Worm (Caenorhabditis elegans) whole organism, late embryonic: Measurements from ENCODE around the gene C56G2.5.
A peak's percentile ranks its signal among the peaks of the same experiment; 100 is the strongest.

ENCODE experiments used
- C08G9.2 ChIP-seq: sonication (generic microtip); optimal IDR thresholded peaks from 2 replicates; lab custom pipeline; 2016; ENCODE audit warnings: mild to moderate bottlenecking, missing genetic modification characterization, moderate library complexity, missing compliant biosample characterization
- C38D4.7 ChIP-seq: fragments of 200-800 bp; sonication (Bioruptor generic); optimal IDR thresholded peaks from 2 replicates; lab custom pipeline; 2018; ENCODE audit warnings: mild to moderate bottlenecking, missing genetic modification characterization, moderate library complexity, missing compliant biosample characterization
- F13H6.1 ChIP-seq: sonication (generic microtip); optimal IDR thresholded peaks from 2 replicates; lab custom pipeline; 2016; ENCODE audit warnings: missing genetic modification characterization, missing compliant biosample characterization
- ceh-18 ChIP-seq: sonication (generic microtip); optimal IDR thresholded peaks from 2 replicates; lab custom pipeline; 2016; ENCODE audit warnings: missing genetic modification characterization, missing compliant biosample characterization
- ceh-19 ChIP-seq: fragments of 200-800 bp; sonication (Bioruptor generic); optimal IDR thresholded peaks from 2 replicates; lab custom pipeline; 2018; ENCODE audit warnings: mild to moderate bottlenecking, missing genetic modification characterization, missing compliant biosample characterization
- ceh-2 ChIP-seq: sonication (generic microtip); optimal IDR thresholded peaks from 2 replicates; lab custom pipeline; 2016; ENCODE audit warnings: missing genotype, missing genetic modification characterization, missing compliant biosample characterization
- ceh-22 ChIP-seq: sonication (generic microtip); optimal IDR thresholded peaks from 2 replicates; lab custom pipeline; 2017; ENCODE audit warnings: missing biosample characterization, missing genetic modification characterization
- ceh-24 ChIP-seq: sonication (generic microtip); optimal IDR thresholded peaks from 2 replicates; lab custom pipeline; 2016; ENCODE audit warnings: mild to moderate bottlenecking, missing genetic modification characterization, missing compliant biosample characterization
- ceh-48 ChIP-seq: sonication (generic microtip); optimal IDR thresholded peaks from 2 replicates; lab custom pipeline; 2016; ENCODE audit warnings: missing genetic modification characterization, inconsistent platforms, missing compliant biosample characterization
- dmd-4 ChIP-seq: sonication (generic microtip); optimal IDR thresholded peaks from 2 replicates; lab custom pipeline; 2016; ENCODE audit warnings: borderline replicate concordance, missing genetic modification characterization, missing compliant biosample characterization
- dve-1 ChIP-seq: sonication (generic microtip); optimal IDR thresholded peaks from 2 replicates; lab custom pipeline; 2017; ENCODE audit warnings: antibody characterized with exemption, mild to moderate bottlenecking, missing genetic modification characterization, missing compliant biosample characterization
- elt-2 ChIP-seq: sonication (generic microtip); optimal IDR thresholded peaks from 2 replicates; lab custom pipeline; 2016; ENCODE audit warnings: missing genetic modification reagents, missing genetic modification characterization, missing compliant biosample characterization
- eyg-1 ChIP-seq: sonication (generic microtip); optimal IDR thresholded peaks from 2 replicates; lab custom pipeline; 2016; ENCODE audit warnings: missing genotype, missing genetic modification characterization, missing compliant biosample characterization
- fax-1 ChIP-seq: sonication (generic microtip); optimal IDR thresholded peaks from 2 replicates; lab custom pipeline; 2016; ENCODE audit warnings: missing genotype, missing genetic modification characterization, missing compliant biosample characterization
- fkh-10 ChIP-seq: fragments of 150-350 bp; optimal IDR thresholded peaks from 2 replicates; lab custom pipeline; 2014; ENCODE audit warnings: missing biosample characterization, missing genetic modification reagents, missing genetic modification characterization
- fkh-6 ChIP-seq: sonication (generic microtip); optimal IDR thresholded peaks from 2 replicates; lab custom pipeline; 2016; ENCODE audit warnings: missing genetic modification characterization, missing compliant biosample characterization
- gmeb-2 ChIP-seq: sonication (generic microtip); optimal IDR thresholded peaks from 2 replicates; lab custom pipeline; 2016; ENCODE audit warnings: missing genetic modification characterization, inconsistent platforms, missing compliant biosample characterization
- hlh-13 ChIP-seq: fragments of 200-800 bp; sonication (Bioruptor generic); optimal IDR thresholded peaks from 2 replicates; lab custom pipeline; 2018; ENCODE audit warnings: mild to moderate bottlenecking, missing genetic modification characterization, missing compliant biosample characterization
- hlh-15 ChIP-seq: sonication (generic microtip); optimal IDR thresholded peaks from 2 replicates; lab custom pipeline; 2016; ENCODE audit warnings: missing genetic modification characterization, missing compliant biosample characterization
- hlh-30 ChIP-seq: sonication (generic microtip); optimal IDR thresholded peaks from 2 replicates; lab custom pipeline; 2017; ENCODE audit warnings: antibody characterized with exemption, missing genetic modification characterization, missing compliant biosample characterization; ENCODE audit not compliant: insufficient read depth
- hlh-8 ChIP-seq: sonication (generic microtip); optimal IDR thresholded peaks from 2 replicates; lab custom pipeline; 2016; ENCODE audit warnings: missing genotype, missing genetic modification characterization, missing compliant biosample characterization
- lim-6 ChIP-seq: sonication (generic microtip); optimal IDR thresholded peaks from 2 replicates; lab custom pipeline; 2016; ENCODE audit warnings: missing genetic modification characterization, missing compliant biosample characterization
- lin-11 ChIP-seq: fragments of 200-800 bp; sonication (Bioruptor generic); optimal IDR thresholded peaks from 2 replicates; lab custom pipeline; 2018; ENCODE audit warnings: mild to moderate bottlenecking, missing genetic modification characterization, missing compliant biosample characterization
- madf-2 ChIP-seq: sonication (generic microtip); optimal IDR thresholded peaks from 2 replicates; lab custom pipeline; 2017; ENCODE audit warnings: missing genetic modification characterization, missing compliant biosample characterization
- npax-4 ChIP-seq: sonication (generic microtip); optimal IDR thresholded peaks from 2 replicates; lab custom pipeline; 2016; ENCODE audit warnings: missing genetic modification characterization, missing compliant biosample characterization
- pat-9 ChIP-seq: fragments of 200-800 bp; sonication (Bioruptor generic); optimal IDR thresholded peaks from 2 replicates; lab custom pipeline; 2018; ENCODE audit warnings: mild to moderate bottlenecking, missing genetic modification characterization, moderate library complexity, missing compliant biosample characterization
- pax-1 ChIP-seq: fragments of 150-350 bp; optimal IDR thresholded peaks from 2 replicates; lab custom pipeline; 2014; ENCODE audit warnings: missing biosample characterization, missing genetic modification characterization
- pqm-1 ChIP-seq: sonication (generic microtip); optimal IDR thresholded peaks from 2 replicates; lab custom pipeline; 2016; ENCODE audit warnings: missing genetic modification characterization, missing compliant biosample characterization
- pros-1 ChIP-seq: fragments of 150-350 bp; optimal IDR thresholded peaks from 2 replicates; lab custom pipeline; 2014; ENCODE audit warnings: missing biosample characterization, missing genetic modification reagents, missing genetic modification characterization
- ref-2 ChIP-seq: sonication (generic microtip); optimal IDR thresholded peaks from 2 replicates; lab custom pipeline; 2016; ENCODE audit warnings: missing genetic modification characterization, missing compliant biosample characterization
- rnt-1 ChIP-seq: sonication (generic microtip); optimal IDR thresholded peaks from 2 replicates; lab custom pipeline; 2016; ENCODE audit warnings: missing genetic modification characterization, missing compliant biosample characterization
- sdc-2 ChIP-seq: sonication (generic microtip); optimal IDR thresholded peaks from 2 replicates; lab custom pipeline; 2016; ENCODE audit warnings: missing genotype, missing genetic modification characterization, missing compliant biosample characterization
- syd-9 ChIP-seq: sonication (generic microtip); optimal IDR thresholded peaks from 2 replicates; lab custom pipeline; 2016; ENCODE audit warnings: mild to moderate bottlenecking, missing genetic modification characterization, moderate library complexity, missing compliant biosample characterization
- unc-42 ChIP-seq: sonication (generic microtip); optimal IDR thresholded peaks from 2 replicates; lab custom pipeline; 2016; ENCODE audit warnings: missing genotype, missing genetic modification characterization, missing compliant biosample characterization
- unc-55 ChIP-seq: sonication (generic microtip); optimal IDR thresholded peaks from 2 replicates; lab custom pipeline; 2017; ENCODE audit warnings: missing biosample characterization, missing genetic modification reagents, missing genetic modification characterization
- unc-86 ChIP-seq: sonication (generic microtip); optimal IDR thresholded peaks from 2 replicates; lab custom pipeline; 2016; ENCODE audit warnings: missing genetic modification characterization, missing compliant biosample characterization

The C56G2.5 gene

ce11 chrIII:6356764-6357163, 32.7 kb upstream of the C56G2.5 start:
- TF ChIP-seq fkh-6 (tag; lab: Kevin White, UChicago) (no peak), C08G9.2 (tag; lab: Kevin White, UChicago) (no peak), ceh-48 (tag; lab: Kevin White, UChicago) (no peak), ref-2 (tag; lab: Kevin White, UChicago) (no peak), pax-1 (tag; lab: Kevin White, UChicago) (no peak), hlh-15 (tag; lab: Kevin White, UChicago) (no peak), npax-4 (tag; lab: Kevin White, UChicago) (no peak), C38D4.7 (no peak)

- no peak for TF ChIP-seq F13H6.1 (tag; lab: Kevin White, UChicago)
- TF ChIP-seq rnt-1 (tag; lab: Kevin White, UChicago): no peak
- TF ChIP-seq ceh-24 (tag; lab: Kevin White, UChicago): no peak
- TF ChIP-seq ceh-18 (tag; lab: Kevin White, UChicago): no peak
- no peak for TF ChIP-seq lin-11 (tag; lab: Kevin White, UChicago)
- no peak for TF ChIP-seq hlh-8
- no peak for TF ChIP-seq unc-86 (tag; lab: Kevin White, UChicago)
Measured at ce11 chrIII:6356007-6356406, 32.0 kb upstream of the C56G2.5 start.

ce11 chrIII:6355359-6355758, 31.3 kb upstream of the C56G2.5 start:
- no peak for TF ChIP-seq madf-2

ce11 chrIII:6353084-6353483, 29.0 kb upstream of the C56G2.5 start, which contains the start of gene akap-1:
Gene akap-1 (plus strand): TSS chrIII:6353384.
- TF ChIP-seq sdc-2 (tag; lab: Kevin White, UChicago) (no peak), syd-9 (no peak), lin-11 (tag; lab: Kevin White, UChicago) (no peak), C38D4.7 (no peak), ceh-2 (tag; lab: Kevin White, UChicago) (no peak), ceh-18 (tag; lab: Kevin White, UChicago) (no peak), lim-6 (tag; lab: Kevin White, UChicago) (no peak), eyg-1 (tag; lab: Kevin White, UChicago) (no peak), ceh-48 (tag; lab: Kevin White, UChicago) (no peak), unc-55 (GFP tag; lab: Kevin White, UChicago) (no peak), hlh-13 (no peak), elt-2 (no peak), unc-86 (tag; lab: Kevin White, UChicago) (no peak), pat-9 (tag; lab: Kevin White, UChicago) (no peak), pros-1 (tag; lab: Kevin White, UChicago) (no peak)

- no peak for TF ChIP-seq lim-6 (tag; lab: Kevin White, UChicago)
- TF ChIP-seq unc-42: peak; percentile 67
- no peak for TF ChIP-seq hlh-13
Measured at ce11 chrIII:6352459-6352858, 28.4 kb upstream of the C56G2.5 start.

ce11 chrIII:6351438-6351837, 27.4 kb upstream of the C56G2.5 start:
- TF ChIP-seq madf-2 (no peak), hlh-30 (tag; lab: Kevin White, UChicago) (no peak), unc-42 (no peak), pros-1 (tag; lab: Kevin White, UChicago) (no peak), fax-1 (tag; lab: Kevin White, UChicago) (no peak), elt-2 (no peak), dmd-4 (tag; lab: Kevin White, UChicago) (no peak), ceh-22 (tag; lab: Kevin White, UChicago) (no peak), pqm-1 (tag; lab: Kevin White, UChicago) (no peak), dve-1 (tag; lab: Kevin White, UChicago) (no peak), ceh-19 (no peak), fkh-10 (no peak), gmeb-2 (tag; lab: Kevin White, UChicago) (no peak)
